Worm (Caenorhabditis elegans) whole organism, L2 larva: ENCODE measurements around the gene ebp-2.

Source experiments
- F13H6.1 ChIP-seq: sonication (generic microtip); optimal IDR thresholded peaks from 2 replicates; lab custom pipeline; 2016; ENCODE audit warnings: missing genetic modification characterization, missing compliant biosample characterization
- aly-2 ChIP-seq: fragments of 150-350 bp; optimal IDR thresholded peaks from 2 replicates; lab custom pipeline; 2014; ENCODE audit warnings: missing biosample characterization, missing genetic modification characterization
- blmp-1 ChIP-seq: sonication (generic microtip); optimal IDR thresholded peaks from 2 replicates; lab custom pipeline; 2017; ENCODE audit warnings: missing genetic modification characterization, mild to moderate bottlenecking, missing compliant biosample characterization, antibody characterized with exemption, moderate library complexity; ENCODE audit not compliant: insufficient read depth
- ceh-82 ChIP-seq: fragments of 150-350 bp; optimal IDR thresholded peaks from 2 replicates; lab custom pipeline; 2014; ENCODE audit warnings: missing biosample characterization, missing genetic modification characterization
- dmd-4 ChIP-seq: sonication (generic microtip); optimal IDR thresholded peaks from 2 replicates; lab custom pipeline; 2017; ENCODE audit warnings: missing biosample characterization, missing genetic modification characterization
- egl-27 ChIP-seq: sonication (generic microtip); optimal IDR thresholded peaks from 3 replicates; lab custom pipeline; 2017; ENCODE audit warnings: missing biosample characterization, missing genetic modification reagents, missing genetic modification characterization
- elt-1 ChIP-seq: fragments of 150-350 bp; optimal IDR thresholded peaks from 2 replicates; lab custom pipeline; 2014; ENCODE audit warnings: missing biosample characterization, missing genetic modification characterization
- fos-1 ChIP-seq: fragments of 150-350 bp; optimal IDR thresholded peaks from 2 replicates; lab custom pipeline; 2014; ENCODE audit warnings: missing biosample characterization, missing genetic modification characterization
- gmeb-1 ChIP-seq: fragments of 150-350 bp; optimal IDR thresholded peaks from 2 replicates; lab custom pipeline; 2014; ENCODE audit warnings: missing biosample characterization, missing genetic modification characterization
- lin-13 ChIP-seq: fragments of 150-350 bp; optimal IDR thresholded peaks from 2 replicates; lab custom pipeline; 2014; ENCODE audit warnings: missing biosample characterization, missing genetic modification reagents, missing genetic modification characterization
- lin-39 ChIP-seq: fragments of 150-350 bp; optimal IDR thresholded peaks from 2 replicates; lab custom pipeline; 2014; ENCODE audit warnings: missing biosample characterization, missing genetic modification reagents, missing genetic modification characterization
- lsy-2 ChIP-seq, 2 experiments: fragments of 150-350 bp in 1 of 2; sonication (generic microtip) in 1 of 2; optimal IDR thresholded peaks; 2 replicates each; lab custom pipeline; 2014 to 2017; ENCODE audit warnings: missing biosample characterization in 2 of 2, missing genetic modification characterization in 2 of 2
- mab-5 ChIP-seq: fragments of 150-350 bp; optimal IDR thresholded peaks from 2 replicates; lab custom pipeline; 2014; ENCODE audit warnings: missing biosample characterization, missing genetic modification characterization
- mbf-1 ChIP-seq: sonication (generic microtip); optimal IDR thresholded peaks from 2 replicates; lab custom pipeline; 2017; ENCODE audit warnings: missing biosample characterization, missing genetic modification characterization
- mdl-1 ChIP-seq, 2 experiments: fragments of 150-350 bp in 1 of 2; sonication (generic microtip) in 1 of 2; optimal IDR thresholded peaks; 2 replicates each; lab custom pipeline; 2017; ENCODE audit warnings: missing biosample characterization in 2 of 2, missing genetic modification characterization in 2 of 2
- nhr-11 ChIP-seq: fragments of 150-350 bp; optimal IDR thresholded peaks from 2 replicates; lab custom pipeline; 2014; ENCODE audit warnings: missing biosample characterization, missing genetic modification characterization
- nhr-12 ChIP-seq: fragments of 150-350 bp; optimal IDR thresholded peaks from 2 replicates; lab custom pipeline; 2014; ENCODE audit warnings: missing biosample characterization, missing genetic modification characterization
- nhr-21 ChIP-seq: fragments of 150-350 bp; optimal IDR thresholded peaks from 2 replicates; lab custom pipeline; 2014; ENCODE audit warnings: missing biosample characterization, missing genetic modification characterization
- nhr-23 ChIP-seq: fragments of 150-350 bp; optimal IDR thresholded peaks from 2 replicates; lab custom pipeline; 2014; ENCODE audit warnings: missing biosample characterization, missing genetic modification reagents, missing genetic modification characterization
- nhr-237 ChIP-seq: fragments of 150-350 bp; optimal IDR thresholded peaks from 2 replicates; lab custom pipeline; 2014; ENCODE audit warnings: missing biosample characterization, missing genetic modification characterization
- nhr-25 ChIP-seq: fragments of 150-350 bp; sonication (generic microtip); optimal IDR thresholded peaks from 3 replicates; lab custom pipeline; 2014; ENCODE audit warnings: missing biosample characterization, missing genetic modification characterization
- nhr-6 ChIP-seq: fragments of 150-350 bp; optimal IDR thresholded peaks from 2 replicates; lab custom pipeline; 2014; ENCODE audit warnings: missing biosample characterization, missing genetic modification characterization
- nhr-77 ChIP-seq: fragments of 150-350 bp; optimal IDR thresholded peaks from 2 replicates; lab custom pipeline; 2014; ENCODE audit warnings: missing biosample characterization, missing genetic modification characterization
- peb-1 ChIP-seq: fragments of 150-350 bp; optimal IDR thresholded peaks from 2 replicates; lab custom pipeline; 2014; ENCODE audit warnings: missing biosample characterization, missing genetic modification characterization
- skn-1 ChIP-seq: sonication (generic microtip); optimal IDR thresholded peaks from 2 replicates; lab custom pipeline; 2017; ENCODE audit warnings: missing biosample characterization, missing genetic modification characterization
- sma-9 ChIP-seq, 2 experiments: fragments of 150-350 bp in 1 of 2; sonication (generic microtip) in 1 of 2; optimal IDR thresholded peaks; 2 replicates each; lab custom pipeline; 2014 to 2016; ENCODE audit warnings: missing genetic modification characterization in 2 of 2, mild to moderate bottlenecking in 1 of 2, missing biosample characterization in 1 of 2, missing compliant biosample characterization in 1 of 2, missing genetic modification reagents in 1 of 2, moderate library complexity in 1 of 2
- snpc-4 ChIP-seq: fragments of 150-350 bp; optimal IDR thresholded peaks from 2 replicates; lab custom pipeline; 2014; ENCODE audit warnings: missing biosample characterization, missing genetic modification characterization
- unc-39 ChIP-seq: fragments of 150-350 bp; optimal IDR thresholded peaks from 2 replicates; lab custom pipeline; 2014; ENCODE audit warnings: missing biosample characterization, missing genetic modification characterization
- unc-55 ChIP-seq: fragments of 150-350 bp; sonication (generic microtip); optimal IDR thresholded peaks from 3 replicates; lab custom pipeline; 2014; ENCODE audit warnings: missing biosample characterization, missing genetic modification reagents, missing genetic modification characterization
- unc-62 ChIP-seq: fragments of 150-350 bp; optimal IDR thresholded peaks from 2 replicates; lab custom pipeline; 2014; ENCODE audit warnings: missing biosample characterization, missing genetic modification reagents, missing genetic modification characterization
- ztf-4 ChIP-seq: fragments of 150-350 bp; optimal IDR thresholded peaks from 2 replicates; lab custom pipeline; 2014; ENCODE audit warnings: missing biosample characterization, missing genetic modification characterization

ebp-2 gene

DNA sequence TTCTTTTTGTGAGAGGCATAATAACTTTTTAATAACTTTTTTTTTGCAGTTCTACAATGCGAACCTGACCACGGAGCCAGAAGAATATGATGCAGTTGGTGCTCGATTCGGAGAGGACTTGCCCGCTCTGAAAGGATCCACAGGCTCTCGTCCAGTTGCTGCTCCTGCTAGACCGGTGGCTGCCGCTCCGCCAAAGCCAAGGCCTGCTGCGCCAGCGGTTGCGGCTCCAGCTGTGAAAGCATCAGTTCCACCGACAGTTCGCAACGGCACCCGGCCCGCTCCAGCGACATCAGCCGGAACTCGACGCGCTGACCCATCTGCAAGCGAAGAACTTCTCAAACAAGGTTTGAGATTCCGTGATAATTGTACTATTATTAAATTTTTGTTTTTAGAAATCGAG, 603 bp downstream of the ebp-2 start:
- TF ChIP-seq unc-39 (tag; lab: Kevin White, UChicago) (no peak), F13H6.1 (tag; lab: Kevin White, UChicago) (no peak), ceh-82 (tag; lab: Kevin White, UChicago) (no peak), unc-55 (GFP tag; lab: Kevin White, UChicago) (no peak), ztf-4 (tag; lab: Kevin White, UChicago) (no peak), sma-9 (GFP tag; optimal IDR thresholded peaks at IDR 0.05; lab: Kevin White, UChicago) (no peak), sma-9 (tag; optimal IDR thresholded peaks at IDR 0.05; lab: Kevin White, UChicago) (no peak), nhr-23 (no peak), nhr-6 (no peak)

DNA sequence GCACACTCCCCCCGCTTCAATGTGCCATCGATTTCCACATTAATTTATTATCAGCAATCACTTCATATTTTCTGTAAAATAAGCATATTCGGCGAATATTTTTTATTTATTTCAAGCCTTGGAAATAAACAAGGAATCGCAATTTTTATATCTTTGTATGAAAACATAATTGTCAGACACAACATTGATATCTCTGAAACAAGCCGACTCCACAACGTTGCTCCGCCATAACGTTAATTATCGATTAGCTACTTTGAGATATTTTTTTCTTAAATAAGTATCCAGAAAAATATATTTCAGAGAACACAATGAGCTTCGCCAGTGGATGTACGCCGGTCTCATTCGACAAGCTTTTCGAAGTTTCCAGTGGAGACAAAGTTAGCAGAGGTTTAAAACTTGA, 1.3 kb downstream of the ebp-2 start, which contains the start of gene adbp-1:
Gene adbp-1 (plus strand): TSS at position 301 of the 400 bp plus-strand sequence.
- TF ChIP-seq skn-1 (tag; lab: Kevin White, UChicago) (no peak), egl-27 (no peak), nhr-237 (no peak), lin-39 (tag; lab: Kevin White, UChicago) (no peak), nhr-21 (tag; lab: Kevin White, UChicago) (no peak), lin-13 (GFP tag; lab: Kevin White, UChicago) (no peak), sma-9 (GFP tag; optimal IDR thresholded peaks at IDR 0.05; lab: Kevin White, UChicago) (no peak), sma-9 (tag; optimal IDR thresholded peaks at IDR 0.05; lab: Kevin White, UChicago) (no peak), dmd-4 (no peak), nhr-11 (tag; lab: Kevin White, UChicago) (no peak), mab-5 (tag; lab: Kevin White, UChicago) (no peak), snpc-4 (tag; lab: Kevin White, UChicago) (no peak)

ce11 chrII:11444973-11445372, 2.4 kb downstream of the ebp-2 start, which contains the start of gene W02B12.13:
Gene W02B12.13, plus strand, starts transcription at chrII:11445273.
- no peak for TF ChIP-seq blmp-1 (tag; lab: Kevin White, UChicago)
- TF ChIP-seq nhr-77 (tag; lab: Kevin White, UChicago): no peak
- TF ChIP-seq nhr-25 (tag; lab: Kevin White, UChicago): no peak
- no peak for TF ChIP-seq gmeb-1 (tag; lab: Kevin White, UChicago)
- no peak for TF ChIP-seq fos-1 (tag; lab: Kevin White, UChicago)
- TF ChIP-seq F13H6.1 (tag; lab: Kevin White, UChicago): no peak
- TF ChIP-seq nhr-6: no peak
- no peak for TF ChIP-seq elt-1 (tag; lab: Kevin White, UChicago)
- TF ChIP-seq, all 48 proteins: peak for 0

- TF ChIP-seq skn-1 (tag; lab: Kevin White, UChicago) (peak; percentile 50), blmp-1 (tag; lab: Kevin White, UChicago) (no peak), fos-1 (tag; lab: Kevin White, UChicago) (peak; percentile 79)
Observed at ce11 chrII:11448753-11449152, 6.2 kb downstream of the ebp-2 start, which contains the start of gene W02B12.1. Gene W02B12.1, plus strand, starts transcription at chrII:11449021.

ce11 chrII:11450882-11451281, 8.4 kb downstream of the ebp-2 start:
- no peak for TF ChIP-seq nhr-12 (tag; lab: Kevin White, UChicago)
- TF ChIP-seq unc-55 (GFP tag; lab: Kevin White, UChicago): no peak
- no peak for TF ChIP-seq unc-62 (GFP tag; lab: Kevin White, UChicago)
- no peak for TF ChIP-seq egl-27
- TF ChIP-seq lin-13 (GFP tag; lab: Kevin White, UChicago): no peak
- no peak for TF ChIP-seq aly-2
- TF ChIP-seq lsy-2 (tag; optimal IDR thresholded peaks at IDR 0.05; lab: Kevin White, UChicago): no peak
- TF ChIP-seq mdl-1 (tag; optimal IDR thresholded peaks at IDR 0.05; lab: Kevin White, UChicago): no peak
- TF ChIP-seq mab-5 (tag; lab: Kevin White, UChicago): no peak
- no peak for TF ChIP-seq mbf-1 (tag; lab: Kevin White, UChicago)

ce11 chrII:11451738-11452137, 9.2 kb downstream of the ebp-2 start:
- no peak for TF ChIP-seq peb-1 (tag; lab: Kevin White, UChicago)
